Worm (Caenorhabditis elegans) whole organism, L3 larva: ENCODE measurements around the gene E04F6.15.

Source experiments
- R02D3.7 ChIP-seq: fragments of 150-350 bp; optimal IDR thresholded peaks from 2 replicates; lab custom pipeline; 2014; ENCODE audit warnings: missing biosample characterization, missing genetic modification characterization
- ama-1 ChIP-seq: fragments of 150-350 bp; optimal IDR thresholded peaks from 2 replicates; lab custom pipeline; 2018
- ceh-16 ChIP-seq: sonication (generic microtip); optimal IDR thresholded peaks from 2 replicates; lab custom pipeline; 2017; ENCODE audit warnings: missing biosample characterization, missing genetic modification characterization
- ceh-28 ChIP-seq: fragments of 150-350 bp; optimal IDR thresholded peaks from 2 replicates; lab custom pipeline; 2014; ENCODE audit warnings: missing biosample characterization, missing genetic modification reagents, missing genetic modification characterization
- ceh-82 ChIP-seq: fragments of 150-350 bp; optimal IDR thresholded peaks from 2 replicates; lab custom pipeline; 2014; ENCODE audit warnings: missing biosample characterization, missing genetic modification characterization
- daf-12 ChIP-seq: fragments of 150-350 bp; optimal IDR thresholded peaks from 2 replicates; lab custom pipeline; 2014; ENCODE audit warnings: missing biosample characterization, missing genetic modification reagents, missing genetic modification characterization
- egl-27 ChIP-seq: sonication (generic microtip); optimal IDR thresholded peaks from 4 replicates; lab custom pipeline; 2017; ENCODE audit warnings: missing biosample characterization, missing genetic modification reagents, missing genetic modification characterization
- egl-5 ChIP-seq: fragments of 150-350 bp; optimal IDR thresholded peaks from 2 replicates; lab custom pipeline; 2017; ENCODE audit warnings: missing biosample characterization, missing genetic modification reagents, missing genetic modification characterization, inconsistent platforms
- elt-2 ChIP-seq: sonication (generic microtip); optimal IDR thresholded peaks from 2 replicates; lab custom pipeline; 2016; ENCODE audit warnings: missing genetic modification reagents, mild to moderate bottlenecking, missing genetic modification characterization, missing compliant biosample characterization
- elt-3 ChIP-seq, 3 experiments: fragments of 150-350 bp in 1 of 3; sonication (generic microtip) in 2 of 3; optimal IDR thresholded peaks; 2 replicates in 2 of 3; 4 replicates in 1 of 3; lab custom pipeline; 2014 to 2017; ENCODE audit warnings: missing biosample characterization in 3 of 3, missing genetic modification characterization in 3 of 3
- eor-1 ChIP-seq, 2 experiments: fragments of 150-350 bp; optimal IDR thresholded peaks; 2 replicates each; lab custom pipeline; 2014 to 2018; ENCODE audit warnings: missing biosample characterization in 2 of 2, missing genetic modification characterization in 2 of 2
- fkh-10 ChIP-seq: sonication (generic microtip); optimal IDR thresholded peaks from 2 replicates; lab custom pipeline; 2017; ENCODE audit warnings: missing biosample characterization, missing genetic modification reagents, missing genetic modification characterization
- hmg-11 ChIP-seq: sonication (generic microtip); optimal IDR thresholded peaks from 2 replicates; lab custom pipeline; 2016; ENCODE audit warnings: missing genetic modification characterization, missing compliant biosample characterization
- jun-1 ChIP-seq: fragments of 150-350 bp; optimal IDR thresholded peaks from 2 replicates; lab custom pipeline; 2014; ENCODE audit warnings: missing biosample characterization, missing genetic modification reagents, missing genetic modification characterization
- lin-15B ChIP-seq: fragments of 150-350 bp; optimal IDR thresholded peaks from 2 replicates; lab custom pipeline; 2014; ENCODE audit warnings: missing biosample characterization, missing genetic modification characterization
- lin-39 ChIP-seq: fragments of 150-350 bp; optimal IDR thresholded peaks from 2 replicates; lab custom pipeline; 2018; ENCODE audit warnings: missing biosample characterization, missing genetic modification reagents, missing genetic modification characterization
- lsy-12 ChIP-seq: sonication (generic microtip); optimal IDR thresholded peaks from 2 replicates; lab custom pipeline; 2016; ENCODE audit warnings: mild to moderate bottlenecking, missing genetic modification characterization, missing compliant biosample characterization
- mdl-1 ChIP-seq: fragments of 150-350 bp; optimal IDR thresholded peaks from 2 replicates; lab custom pipeline; 2014; ENCODE audit warnings: missing biosample characterization, missing genetic modification characterization
- nfya-1 ChIP-seq: sonication (generic microtip); optimal IDR thresholded peaks from 2 replicates; lab custom pipeline; 2017; ENCODE audit warnings: missing genetic modification characterization, mild to moderate bottlenecking, missing compliant biosample characterization, antibody characterized with exemption, moderate library complexity; ENCODE audit not compliant: insufficient read depth
- nhr-11 ChIP-seq: fragments of 150-350 bp; optimal IDR thresholded peaks from 2 replicates; lab custom pipeline; 2014; ENCODE audit warnings: missing biosample characterization, missing genetic modification characterization
- nhr-12 ChIP-seq: fragments of 150-350 bp; optimal IDR thresholded peaks from 2 replicates; lab custom pipeline; 2014; ENCODE audit warnings: missing biosample characterization, missing genetic modification characterization
- nhr-25 ChIP-seq: sonication (generic microtip); optimal IDR thresholded peaks from 2 replicates; lab custom pipeline; 2017; ENCODE audit warnings: missing biosample characterization, missing genetic modification characterization
- nhr-28 ChIP-seq: fragments of 150-350 bp; optimal IDR thresholded peaks from 2 replicates; lab custom pipeline; 2014; ENCODE audit warnings: missing biosample characterization, missing genetic modification characterization
- nhr-43 ChIP-seq: sonication (generic microtip); optimal IDR thresholded peaks from 2 replicates; lab custom pipeline; 2016; ENCODE audit warnings: mild to moderate bottlenecking, missing genetic modification characterization, missing compliant biosample characterization; ENCODE audit not compliant: poor library complexity, severe bottlenecking
- nhr-67 ChIP-seq: fragments of 150-350 bp; optimal IDR thresholded peaks from 2 replicates; lab custom pipeline; 2014; ENCODE audit warnings: missing biosample characterization, missing genetic modification characterization
- nhr-77 ChIP-seq: fragments of 150-350 bp; optimal IDR thresholded peaks from 2 replicates; lab custom pipeline; 2014; ENCODE audit warnings: missing biosample characterization, missing genetic modification characterization
- pha-4 ChIP-seq: fragments of 150-350 bp; optimal IDR thresholded peaks from 2 replicates; lab custom pipeline; 2014; ENCODE audit warnings: missing biosample characterization, missing genetic modification reagents, missing genetic modification characterization
- pqm-1 ChIP-seq: fragments of 150-350 bp; optimal IDR thresholded peaks from 2 replicates; lab custom pipeline; 2017; ENCODE audit warnings: missing biosample characterization, missing genetic modification characterization, inconsistent platforms
- sea-2 ChIP-seq: fragments of 150-350 bp; sonication (generic microtip); optimal IDR thresholded peaks from 4 replicates; lab custom pipeline; 2014; ENCODE audit warnings: missing biosample characterization, missing genetic modification reagents, missing genetic modification characterization
- skn-1 ChIP-seq: fragments of 150-350 bp; optimal IDR thresholded peaks from 2 replicates; lab custom pipeline; 2014; ENCODE audit warnings: missing biosample characterization, missing genetic modification characterization
- snpc-4 ChIP-seq: fragments of 150-350 bp; optimal IDR thresholded peaks from 2 replicates; lab custom pipeline; 2014; ENCODE audit warnings: missing biosample characterization, missing genetic modification characterization
- tbx-2 ChIP-seq: sonication (generic microtip); optimal IDR thresholded peaks from 2 replicates; lab custom pipeline; 2016; ENCODE audit warnings: mild to moderate bottlenecking, missing genetic modification characterization, missing compliant biosample characterization
- unc-62 ChIP-seq: fragments of 150-350 bp; sonication (generic microtip); optimal IDR thresholded peaks from 4 replicates; lab custom pipeline; 2014; ENCODE audit warnings: missing biosample characterization, missing genetic modification reagents, missing genetic modification characterization
- ztf-11 ChIP-seq: fragments of 150-350 bp; optimal IDR thresholded peaks from 2 replicates; lab custom pipeline; 2014; ENCODE audit warnings: missing biosample characterization, missing genetic modification characterization
- ztf-4 ChIP-seq: fragments of 150-350 bp; optimal IDR thresholded peaks from 2 replicates; lab custom pipeline; 2014; ENCODE audit warnings: missing biosample characterization, missing genetic modification characterization

Gene E04F6.15

ce11 chrII:7187110-7187509, 23.0 kb downstream of the E04F6.15 start, which contains the start of gene C27H5.6:
TSS of gene C27H5.6 (minus strand) at chrII:7187210.
- TF ChIP-seq nhr-77 (tag; lab: Kevin White, UChicago) (no peak), egl-27 (no peak), sea-2 (GFP tag; lab: Kevin White, UChicago) (no peak), nhr-11 (tag; lab: Kevin White, UChicago) (no peak)

ce11 chrII:7186117-7186516, 24.0 kb downstream of the E04F6.15 start:
- TF ChIP-seq nhr-67 (tag; lab: Kevin White, UChicago), result no peak
- TF ChIP-seq ceh-16 (tag; lab: Kevin White, UChicago), result no peak
- TF ChIP-seq, all 47 proteins: peak for 0

ce11 chrII:7183493-7184272, 26.4 kb downstream of the E04F6.15 start, which contains the start of gene pdl-1:
TSS of gene pdl-1 (plus strand) at chrII:7183801.
- TF ChIP-seq nhr-77 (tag; lab: Kevin White, UChicago) (peak; percentile 27), lin-15B (tag; lab: Kevin White, UChicago) (peak; percentile 14), nhr-43 (tag; lab: Kevin White, UChicago) (peak; percentile 75), tbx-2 (peak; percentile 62), ceh-82 (tag; lab: Kevin White, UChicago) (peak; percentile 59), ama-1 (lab: Kevin White, UChicago) (peak; percentile 69), skn-1 (tag; lab: Kevin White, UChicago) (peak; percentile 6), elt-2 (peak; percentile 36), nhr-12 (tag; lab: Kevin White, UChicago) (no peak), ceh-28 (tag; lab: Kevin White, UChicago) (no peak), nfya-1 (tag; lab: Kevin White, UChicago) (peak; percentile 68), egl-5 (peak; percentile 25), nhr-28 (no peak), lin-39 (peak; percentile 68), pqm-1 (tag; lab: Kevin White, UChicago) (peak; percentile 11), R02D3.7 (peak; percentile 16), eor-1 (tag; optimal IDR thresholded peaks at IDR 0.05; lab: Kevin White, UChicago) (no peak), nhr-67 (tag; lab: Kevin White, UChicago) (no peak), snpc-4 (peak; percentile 60), jun-1 (tag; lab: Kevin White, UChicago) (peak; percentile 15), unc-62 (GFP tag; lab: Kevin White, UChicago) (no peak), pha-4 (tag; lab: Kevin White, UChicago) (peak; percentile 87), ztf-4 (tag; lab: Kevin White, UChicago) (peak; percentile 72)

ce11 chrII:7182630-7183029, 27.5 kb downstream of the E04F6.15 start:
- no peak for TF ChIP-seq R02D3.7
- TF ChIP-seq nfya-1 (tag; lab: Kevin White, UChicago), result peak; percentile 58
- TF ChIP-seq hmg-11 (tag; lab: Kevin White, UChicago), result peak; percentile 57
- TF ChIP-seq nhr-25, result no peak
- no peak for TF ChIP-seq daf-12 (tag; lab: Kevin White, UChicago)
- no peak for TF ChIP-seq elt-3 (tag; optimal IDR thresholded peaks at IDR 0.05; lab: Kevin White, UChicago)
- TF ChIP-seq lsy-12, result no peak
- peak; percentile 72 for TF ChIP-seq fkh-10 (GFP tag; lab: Kevin White, UChicago)
- TF ChIP-seq, all 47 proteins: peak for 3

ce11 chrII:7176108-7176507, 34.0 kb downstream of the E04F6.15 start:
- TF ChIP-seq skn-1 (tag; lab: Kevin White, UChicago) (no peak), nhr-25 (no peak), nhr-77 (tag; lab: Kevin White, UChicago) (no peak), tbx-2 (no peak), ztf-11 (tag; lab: Kevin White, UChicago) (no peak), mdl-1 (no peak), eor-1 (tag; optimal IDR thresholded peaks at IDR 0.05; lab: Kevin White, UChicago) (no peak), fkh-10 (GFP tag; lab: Kevin White, UChicago) (peak; percentile 15), unc-62 (GFP tag; lab: Kevin White, UChicago) (no peak)
- TF ChIP-seq, all 47 proteins: peak for 1
